Fruit fly (Drosophila melanogaster) whole organism, pupa: ENCODE data around the gene Cdk1.

Source experiments
- CG10348 ChIP-seq: fragments of 200-800 bp; sonication (Bioruptor generic); IDR thresholded peaks from 2 replicates; pipeline ENCODE4 v1.3.6; 2022; ENCODE audit warnings: missing biosample characterization, missing genetic modification characterization
- CG12605 ChIP-seq: fragments of 200-800 bp; sonication (Bioruptor generic); IDR thresholded peaks from 2 replicates; pipeline ENCODE4 v1.3.6; 2022; ENCODE audit warnings: missing biosample characterization, missing genetic modification characterization
- CG13204 ChIP-seq: fragments of 200-800 bp; sonication (Bioruptor generic); optimal IDR thresholded peaks from 2 replicates; lab custom pipeline; 2018; ENCODE audit warnings: missing biosample characterization, mild to moderate bottlenecking, missing genetic modification characterization, moderate library complexity
- CG14655 ChIP-seq: fragments of 200-800 bp; sonication (Bioruptor generic); optimal IDR thresholded peaks from 3 replicates; lab custom pipeline; 2017; ENCODE audit warnings: mild to moderate bottlenecking, missing biosample characterization, missing genetic modification reagents, missing genetic modification characterization
- CG15710 ChIP-seq: fragments of 200-800 bp; sonication (Bioruptor generic); optimal IDR thresholded peaks from 2 replicates; lab custom pipeline; 2018; ENCODE audit warnings: missing biosample characterization, mild to moderate bottlenecking, missing genetic modification characterization, moderate library complexity
- CG17806 ChIP-seq: fragments of 200-800 bp; sonication (Bioruptor generic); optimal IDR thresholded peaks from 2 replicates; lab custom pipeline; 2018; ENCODE audit warnings: missing biosample characterization, mild to moderate bottlenecking, missing genetic modification characterization, moderate library complexity
- CG32121 ChIP-seq: fragments of 200-800 bp; sonication (Bioruptor generic); IDR thresholded peaks from 2 replicates; pipeline ENCODE4 v1.3.6; 2022; ENCODE audit warnings: missing biosample characterization, missing genetic modification characterization
- CG34367 ChIP-seq: fragments of 200-800 bp; sonication (Bioruptor generic); optimal IDR thresholded peaks from 2 replicates; lab custom pipeline; 2018; ENCODE audit warnings: missing biosample characterization, mild to moderate bottlenecking, missing genetic modification characterization
- CG4496 ChIP-seq: fragments of 200-800 bp; sonication (Bioruptor generic); IDR thresholded peaks from 3 replicates; pipeline ENCODE4 v1.3.6; 2022; ENCODE audit warnings: missing biosample characterization, missing genetic modification characterization
- CG8159 ChIP-seq: fragments of 200-800 bp; sonication (Bioruptor generic); optimal IDR thresholded peaks from 3 replicates; lab custom pipeline; 2018; ENCODE audit warnings: missing biosample characterization, mild to moderate bottlenecking, missing genetic modification characterization, moderate library complexity
- CG8301 ChIP-seq: fragments of 200-800 bp; sonication (Bioruptor generic); optimal IDR thresholded peaks from 2 replicates; lab custom pipeline; 2018; ENCODE audit warnings: missing biosample characterization, mild to moderate bottlenecking, missing genetic modification characterization
- CG9948 ChIP-seq: fragments of 200-800 bp; sonication (Bioruptor generic); optimal IDR thresholded peaks from 2 replicates; lab custom pipeline; 2018; ENCODE audit warnings: missing biosample characterization, mild to moderate bottlenecking, missing genetic modification characterization, moderate library complexity
- D1 ChIP-seq: fragments of 200-800 bp; sonication (Bioruptor generic); optimal IDR thresholded peaks from 2 replicates; lab custom pipeline; 2018; ENCODE audit warnings: missing biosample characterization, mild to moderate bottlenecking, missing genetic modification characterization, moderate library complexity
- EcR ChIP-seq: fragments of 200-800 bp; sonication (Bioruptor generic); optimal IDR thresholded peaks from 3 replicates; lab custom pipeline; 2019; ENCODE audit warnings: missing biosample characterization, missing genetic modification characterization, mild to moderate bottlenecking, moderate library complexity, missing genetic modification reagents
- Ets98B ChIP-seq: fragments of 200-800 bp; sonication (Bioruptor generic); IDR thresholded peaks from 2 replicates; pipeline ENCODE4 v1.3.6; 2022; ENCODE audit warnings: missing biosample characterization, missing genetic modification characterization
- Pif1A ChIP-seq: fragments of 200-800 bp; sonication (Bioruptor generic); optimal IDR thresholded peaks from 3 replicates; lab custom pipeline; 2016; ENCODE audit warnings: missing biosample characterization, missing genetic modification characterization
- Pif1B ChIP-seq: fragments of 200-800 bp; sonication (Bioruptor generic); optimal IDR thresholded peaks from 3 replicates; lab custom pipeline; 2016; ENCODE audit warnings: missing biosample characterization, missing genetic modification characterization
- Snoo ChIP-seq: fragments of 200-800 bp; sonication (Bioruptor generic); optimal IDR thresholded peaks from 3 replicates; lab custom pipeline; 2017; ENCODE audit warnings: missing biosample characterization, mild to moderate bottlenecking, missing genetic modification characterization, inconsistent platforms
- fd96Ca ChIP-seq: fragments of 200-800 bp; sonication (Bioruptor generic); IDR thresholded peaks from 3 replicates; pipeline ENCODE4 v1.3.6; 2022; ENCODE audit warnings: missing biosample characterization, missing genetic modification characterization
- gl ChIP-seq: fragments of 200-800 bp; sonication (Bioruptor generic); optimal IDR thresholded peaks from 2 replicates; lab custom pipeline; 2018; ENCODE audit warnings: missing biosample characterization, mild to moderate bottlenecking, missing genetic modification characterization
- rn ChIP-seq: fragments of 200-800 bp; sonication (Bioruptor generic); IDR thresholded peaks from 2 replicates; pipeline ENCODE4 v1.3.6; 2022; ENCODE audit warnings: missing biosample characterization, missing genetic modification characterization

Cdk1 gene

DNA sequence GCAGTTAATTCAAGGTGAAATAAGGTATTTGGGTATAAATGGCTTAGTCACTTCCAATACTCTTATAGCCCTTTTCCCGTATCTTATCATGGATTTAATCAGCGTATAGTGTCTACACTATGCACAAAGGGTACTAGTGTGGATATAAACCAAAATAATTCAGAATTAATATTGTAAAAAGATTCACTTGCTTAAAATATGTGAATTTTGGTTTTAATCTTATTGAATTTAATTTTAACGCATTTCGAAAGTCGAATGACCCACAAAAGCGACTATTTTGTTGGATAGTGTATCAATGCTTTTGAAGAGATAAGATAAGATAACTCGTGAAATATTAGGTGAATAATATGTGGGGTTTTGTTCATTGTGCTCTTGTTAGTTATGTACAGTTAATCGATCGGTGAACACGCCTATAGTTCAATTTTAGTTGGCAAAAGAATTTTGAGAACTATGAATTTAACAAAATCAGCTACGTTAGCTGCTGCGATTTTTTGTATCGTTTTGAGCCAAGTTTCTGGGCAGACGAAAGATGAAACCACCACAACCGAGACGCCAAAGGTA, 4.1 kb downstream of the Cdk1 start, which contains the start of gene CG5096:
Gene CG5096, plus strand, starts transcription at position 374 of the 561 bp plus-strand sequence.
- peak; percentile 72 for TF ChIP-seq CG4496 (GFP tag; lab: Robert Waterston, UW)
- TF ChIP-seq Snoo (tag; lab: Kevin White, UChicago) = peak; percentile 54
- peak; percentile 53 for TF ChIP-seq CG15710 (tag; lab: Kevin White, UChicago)
- TF ChIP-seq CG32121 = peak; percentile 41; the same call in 1 of the 2 replicates
- TF ChIP-seq CG34367 (tag; lab: Kevin White, UChicago) = peak; percentile 3
- peak; percentile 60 for TF ChIP-seq CG17806 (tag; lab: Kevin White, UChicago)
- no peak for TF ChIP-seq CG13204 (GFP tag; lab: Kevin White, UChicago)
- peak; percentile 37 for TF ChIP-seq Ets98B
- TF ChIP-seq CG9948 (tag; lab: Kevin White, UChicago) = peak; percentile 32
- TF ChIP-seq CG8159 (tag; lab: Kevin White, UChicago) = no peak

DNA sequence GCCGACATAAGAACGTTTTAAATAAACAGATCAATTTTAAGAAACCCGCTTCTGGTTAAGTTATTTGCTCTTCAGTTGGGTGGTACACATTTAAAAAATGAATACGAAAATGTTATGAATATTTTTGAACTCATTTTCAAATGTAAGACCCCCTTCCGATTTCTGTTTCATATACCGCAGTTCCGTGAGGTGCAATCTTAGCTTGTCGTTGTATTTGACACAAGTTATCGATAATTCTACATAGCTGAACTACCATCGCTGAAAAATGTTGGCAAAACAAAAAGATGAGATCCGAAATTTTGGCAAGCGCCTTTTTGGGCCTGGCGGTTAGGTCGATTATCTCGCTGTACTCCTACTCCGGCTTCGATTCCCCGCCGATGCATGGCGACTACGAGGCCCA, 6.2 kb downstream of the Cdk1 start, which contains the start of gene gny:
Gene gny, plus strand, starts transcription at position 239 of the 400 bp plus-strand sequence.
- no peak for TF ChIP-seq D1
- no peak for TF ChIP-seq CG12605
- no peak for TF ChIP-seq CG9948 (tag; lab: Kevin White, UChicago)
- no peak for TF ChIP-seq gl (tag; lab: Kevin White, UChicago)
- no peak for TF ChIP-seq CG4496 (GFP tag; lab: Robert Waterston, UW)
- no peak for TF ChIP-seq CG8159 (tag; lab: Kevin White, UChicago)
- TF ChIP-seq CG17806 (tag; lab: Kevin White, UChicago) = no peak
- TF ChIP-seq Pif1B (GFP tag; lab: Kevin White, UChicago) = no peak
- no peak for TF ChIP-seq CG13204 (GFP tag; lab: Kevin White, UChicago)
- no peak for TF ChIP-seq CG15710 (tag; lab: Kevin White, UChicago)
- no peak for TF ChIP-seq CG14655 (GFP tag; lab: Kevin White, UChicago)
- TF ChIP-seq Ets98B = no peak
- TF ChIP-seq fd96Ca (GFP tag; lab: Robert Waterston, UW) = no peak
- TF ChIP-seq CG34367 (tag; lab: Kevin White, UChicago) = no peak
- no peak for TF ChIP-seq Snoo (tag; lab: Kevin White, UChicago)
- TF ChIP-seq Pif1A (GFP tag; lab: Kevin White, UChicago) = no peak

DNA sequence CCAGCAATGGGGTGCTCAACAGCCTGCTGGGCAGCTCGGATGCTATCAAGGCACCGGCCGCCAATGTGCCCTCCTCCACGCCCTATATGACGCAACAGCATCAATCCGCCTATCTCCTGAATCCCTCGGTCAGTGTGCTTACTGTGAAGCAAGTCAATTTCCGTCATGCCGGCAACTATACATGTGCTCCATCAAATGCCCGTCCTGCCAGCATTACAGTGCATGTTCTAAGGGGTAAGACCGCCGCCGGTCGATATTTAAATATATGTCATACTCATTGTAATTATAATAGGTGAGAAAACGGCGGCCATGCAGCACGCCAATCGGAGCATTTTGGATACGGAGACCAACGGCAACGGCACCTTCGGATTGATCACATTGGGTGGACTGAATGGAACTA, 7.4 kb downstream of the Cdk1 start:
- TF ChIP-seq Ets98B = no peak
- TF ChIP-seq CG10348 (GFP tag; lab: Robert Waterston, UW) = no peak
- TF ChIP-seq Pif1A (GFP tag; lab: Kevin White, UChicago) = no peak

DNA sequence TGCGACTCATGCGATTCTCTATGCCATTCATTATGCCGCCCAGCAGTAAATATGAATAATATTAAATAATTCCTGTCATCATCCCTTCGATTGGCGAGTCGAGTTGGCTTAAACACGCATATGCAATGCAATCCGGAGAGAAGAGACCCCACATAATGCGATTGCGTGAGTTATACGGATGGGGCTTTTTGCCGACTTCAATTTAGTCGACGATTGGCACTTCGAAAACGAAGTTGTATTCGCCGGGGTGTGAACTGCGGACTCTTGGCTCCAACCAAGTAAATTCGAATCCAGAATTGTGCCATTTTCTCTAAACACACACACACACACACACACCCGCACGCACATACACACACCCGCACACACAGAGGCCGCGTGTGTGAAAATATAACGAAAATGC, 9.8 kb downstream of the Cdk1 start:
- TF ChIP-seq CG15710 (tag; lab: Kevin White, UChicago) (no peak), fd96Ca (GFP tag; lab: Robert Waterston, UW) (no peak), CG13204 (GFP tag; lab: Kevin White, UChicago) (no peak), CG32121 (no peak), CG8159 (tag; lab: Kevin White, UChicago) (no peak), Pif1A (GFP tag; lab: Kevin White, UChicago) (no peak), rn (GFP tag; lab: Robert Waterston, UW) (no peak)
- TF ChIP-seq, all 21 proteins: peak for 0

DNA sequence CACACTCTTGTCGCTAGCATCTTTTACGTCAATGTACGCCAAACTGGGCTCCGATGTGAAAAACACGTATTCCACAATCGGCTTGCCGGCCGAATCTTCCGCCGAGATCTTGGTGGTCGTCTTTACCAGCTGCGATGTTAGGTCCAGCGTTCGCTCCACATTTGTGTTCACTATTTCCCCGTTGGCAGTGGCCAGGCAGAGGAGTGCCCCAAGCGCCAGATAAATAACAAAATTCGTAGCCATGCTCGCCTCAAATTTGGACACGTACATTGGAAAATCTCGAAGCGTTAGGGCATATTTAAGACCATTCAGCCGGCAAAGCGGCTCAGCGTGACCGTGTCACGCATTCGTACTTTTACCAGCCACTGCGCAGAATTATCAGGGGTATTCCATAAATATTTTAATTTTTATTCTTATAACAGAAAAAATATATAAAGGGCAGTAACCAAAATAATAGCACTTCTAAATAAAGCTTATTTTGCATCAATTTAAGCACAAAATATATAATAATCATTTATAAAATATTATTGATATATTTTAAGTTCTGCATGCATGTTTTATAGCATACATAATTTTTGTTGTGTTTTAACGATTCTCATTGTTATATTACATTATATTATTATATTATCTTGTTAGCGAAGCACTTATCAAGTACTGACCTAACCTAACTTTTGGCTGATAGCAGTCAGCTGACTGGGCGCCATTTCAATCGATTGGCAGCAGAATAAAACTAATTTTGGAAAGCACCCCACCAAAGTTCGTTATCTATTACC, 10.4 kb downstream of the Cdk1 start, which contains the start of the genes CG33303 and dpr19:
Gene CG33303, minus strand, starts transcription at position 294 of the 773 bp plus-strand sequence.
Gene dpr19, plus strand, starts transcription at position 705 of the 773 bp plus-strand sequence.
- TF ChIP-seq CG15710 (tag; lab: Kevin White, UChicago) (peak; percentile 57), gl (tag; lab: Kevin White, UChicago) (no peak), CG8159 (tag; lab: Kevin White, UChicago) (peak; percentile 56), EcR (no peak), CG17806 (tag; lab: Kevin White, UChicago) (peak; percentile 48), CG8301 (tag; lab: Kevin White, UChicago) (peak; percentile 44), D1 (peak; percentile 70), CG34367 (tag; lab: Kevin White, UChicago) (peak; percentile 25), CG13204 (GFP tag; lab: Kevin White, UChicago) (no peak), rn (GFP tag; lab: Robert Waterston, UW) (no peak), CG32121 (peak; percentile 41), CG9948 (tag; lab: Kevin White, UChicago) (peak; percentile 44), CG14655 (GFP tag; lab: Kevin White, UChicago) (no peak), CG12605 (no peak), CG4496 (GFP tag; lab: Robert Waterston, UW) (peak; percentile 44; the same call in 1 of the 3 replicates), Ets98B (peak; percentile 50; the same call in 1 of the 2 replicates), Snoo (tag; lab: Kevin White, UChicago) (peak; percentile 43)
- TF ChIP-seq, all 21 proteins: peak for 11
